Comparison of ENCODE assay signal across 6 worm cellular contexts in genomic region chrX:3960345-3960744, ce11.
TF ChIP-seq lines count a peak whose summit lies in the region.

No protein-coding gene starts in this region.

TF ChIP-seq in whole organism, L1 larva, 84 proteins besides CTCF, POLR2A, EP300 and RAD21:
- peak; percentile 20 for TF ChIP-seq rnt-1 (tag; optimal IDR thresholded peaks at IDR 0.05; lab: Kevin White, UChicago)
- no peak for TF ChIP-seq unc-98 (GFP tag; IDR thresholded peaks at IDR 0.05; lab: Robert Waterston, UW)
- peak; percentile 80 for TF ChIP-seq fkh-10 (GFP tag; optimal IDR thresholded peaks at IDR 0.05; lab: Kevin White, UChicago)
- peak; percentile 9 for TF ChIP-seq nhr-71 (tag; optimal IDR thresholded peaks at IDR 0.05; lab: Kevin White, UChicago)
- TF ChIP-seq ztf-4 (tag; optimal IDR thresholded peaks at IDR 0.05; lab: Kevin White, UChicago): no peak
- no peak for TF ChIP-seq sptf-1 (tag; optimal IDR thresholded peaks at IDR 0.05; lab: Kevin White, UChicago)
- TF ChIP-seq lin-14 (GFP tag; optimal IDR thresholded peaks at IDR 0.05; lab: Kevin White, UChicago): peak; percentile 62

TF ChIP-seq in whole organism, L2 larva, 48 proteins besides CTCF, POLR2A, EP300 and RAD21:
- TF ChIP-seq lin-11 (tag; optimal IDR thresholded peaks at IDR 0.05; lab: Kevin White, UChicago): no peak
- TF ChIP-seq unc-62 (GFP tag; optimal IDR thresholded peaks at IDR 0.05; lab: Kevin White, UChicago): no peak
- peak; percentile 16 for TF ChIP-seq unc-55 (GFP tag; optimal IDR thresholded peaks at IDR 0.05; lab: Kevin White, UChicago)
TF ChIP-seq in whole organism, L2 larva: peak in this region for 1.

TF ChIP-seq in whole organism, L3 larva, 47 proteins besides CTCF, POLR2A, EP300 and RAD21:
- peak; percentile 71 for TF ChIP-seq fkh-10 (GFP tag; optimal IDR thresholded peaks at IDR 0.05; lab: Kevin White, UChicago)
- TF ChIP-seq snpc-4 (tag; optimal IDR thresholded peaks at IDR 0.05; lab: Kevin White, UChicago): no peak

TF ChIP-seq in whole organism, L4 larva, 104 proteins besides CTCF, POLR2A, EP300 and RAD21:
- TF ChIP-seq aha-1 (tag; lab: Kevin White, UChicago): peak; percentile 22
- TF ChIP-seq fkh-10 (GFP tag; optimal IDR thresholded peaks at IDR 0.05; lab: Kevin White, UChicago): peak; percentile 51
- TF ChIP-seq ceh-28 (tag; optimal IDR thresholded peaks at IDR 0.05; lab: Kevin White, UChicago): no peak
- TF ChIP-seq F37D6.2 (tag; optimal IDR thresholded peaks at IDR 0.05; lab: Kevin White, UChicago): no peak

TF ChIP-seq in whole organism, late embryonic, 69 proteins besides CTCF, POLR2A, EP300 and RAD21:
- TF ChIP-seq unc-55 (GFP tag; optimal IDR thresholded peaks at IDR 0.05; lab: Kevin White, UChicago) (peak; percentile 75), pqm-1 (tag; optimal IDR thresholded peaks at IDR 0.05; lab: Kevin White, UChicago) (no peak), C38D4.7 (GFP tag; optimal IDR thresholded peaks at IDR 0.05; lab: Kevin White, UChicago) (no peak)

TF ChIP-seq in whole organism, mixed stage, embryonic, 35 proteins besides CTCF, POLR2A, EP300 and RAD21:
- TF ChIP-seq nhr-28 (tag; optimal IDR thresholded peaks at IDR 0.05; lab: Kevin White, UChicago) (no peak), zip-8 (tag; optimal IDR thresholded peaks at IDR 0.05; lab: Kevin White, UChicago) (no peak), unc-62 (GFP tag; optimal IDR thresholded peaks at IDR 0.05; lab: Kevin White, UChicago) (peak; percentile 74), ces-1 (GFP tag; optimal IDR thresholded peaks at IDR 0.05; lab: Kevin White, UChicago) (peak; percentile 1), mep-1 (tag; optimal IDR thresholded peaks at IDR 0.05; lab: Kevin White, UChicago) (no peak), unc-39 (tag; optimal IDR thresholded peaks at IDR 0.05; lab: Kevin White, UChicago) (no peak)
TF ChIP-seq in whole organism, mixed stage, embryonic: peak in this region for 2.

Comparison
In these comparisons a context has a peak if more than half of its experiments do, and no peak if none do; other contexts are left out.
1. Of the 29 proteins assayed by ChIP-seq in both whole organism, L4 larva and whole organism, L1 larva: peak only in whole organism, L4 larva: aha-1; only in whole organism, L1 larva: none; in both: fkh-10; in neither: 27.